Worm (Caenorhabditis elegans) whole organism, L3 larva: ENCODE data around the gene npl-4.1.

Source experiments
- ZK546.5 ChIP-seq: sonication (generic microtip); optimal IDR thresholded peaks from 2 replicates; lab custom pipeline; 2017; ENCODE audit warnings: missing biosample characterization, missing genetic modification characterization
- aly-2 ChIP-seq: fragments of 150-350 bp; optimal IDR thresholded peaks from 2 replicates; lab custom pipeline; 2014; ENCODE audit warnings: missing biosample characterization, missing genetic modification characterization
- ceh-82 ChIP-seq: fragments of 150-350 bp; optimal IDR thresholded peaks from 2 replicates; lab custom pipeline; 2014; ENCODE audit warnings: missing biosample characterization, missing genetic modification characterization
- egl-27 ChIP-seq: sonication (generic microtip); optimal IDR thresholded peaks from 4 replicates; lab custom pipeline; 2017; ENCODE audit warnings: missing biosample characterization, missing genetic modification reagents, missing genetic modification characterization
- mdl-1 ChIP-seq: fragments of 150-350 bp; optimal IDR thresholded peaks from 2 replicates; lab custom pipeline; 2014; ENCODE audit warnings: missing biosample characterization, missing genetic modification characterization
- nfya-1 ChIP-seq: sonication (generic microtip); optimal IDR thresholded peaks from 2 replicates; lab custom pipeline; 2017; ENCODE audit warnings: missing genetic modification characterization, mild to moderate bottlenecking, missing compliant biosample characterization, antibody characterized with exemption, moderate library complexity; ENCODE audit not compliant: insufficient read depth
- nhr-11 ChIP-seq: fragments of 150-350 bp; optimal IDR thresholded peaks from 2 replicates; lab custom pipeline; 2014; ENCODE audit warnings: missing biosample characterization, missing genetic modification characterization
- pha-4 ChIP-seq: fragments of 150-350 bp; optimal IDR thresholded peaks from 2 replicates; lab custom pipeline; 2014; ENCODE audit warnings: missing biosample characterization, missing genetic modification reagents, missing genetic modification characterization
- snpc-4 ChIP-seq: fragments of 150-350 bp; optimal IDR thresholded peaks from 2 replicates; lab custom pipeline; 2014; ENCODE audit warnings: missing biosample characterization, missing genetic modification characterization
- unc-62 ChIP-seq: fragments of 150-350 bp; sonication (generic microtip); optimal IDR thresholded peaks from 4 replicates; lab custom pipeline; 2014; ENCODE audit warnings: missing biosample characterization, missing genetic modification reagents, missing genetic modification characterization
- ztf-11 ChIP-seq: fragments of 150-350 bp; optimal IDR thresholded peaks from 2 replicates; lab custom pipeline; 2014; ENCODE audit warnings: missing biosample characterization, missing genetic modification characterization

- peak; percentile 46 for TF ChIP-seq mdl-1 (tag; lab: Kevin White, UChicago)
- TF ChIP-seq nfya-1 (tag; lab: Kevin White, UChicago): peak; percentile 100
- peak; percentile 76 for TF ChIP-seq aly-2 (tag; lab: Kevin White, UChicago)
- no peak for TF ChIP-seq nhr-11 (tag; lab: Kevin White, UChicago)
- TF ChIP-seq ztf-11 (tag; lab: Kevin White, UChicago): no peak
- TF ChIP-seq ceh-82 (tag; lab: Kevin White, UChicago): no peak
- TF ChIP-seq snpc-4: peak; percentile 49
- no peak for TF ChIP-seq egl-27 (tag; lab: Kevin White, UChicago)
- peak; percentile 10 for TF ChIP-seq unc-62
- TF ChIP-seq pha-4 (tag; lab: Kevin White, UChicago): peak; percentile 73
- no peak for TF ChIP-seq ZK546.5 (tag; lab: Kevin White, UChicago)
Measured at ce11 chrII:5660736-5661734, 29.9 kb downstream of the npl-4.1 start, which contains the start of the genes ift-43 and mdt-26.
